Worm (Caenorhabditis elegans): ENCODE data around the gene rde-11.
A peak's percentile ranks its signal among the peaks of the same experiment; 100 is the strongest.

rde-11 gene

DNA sequence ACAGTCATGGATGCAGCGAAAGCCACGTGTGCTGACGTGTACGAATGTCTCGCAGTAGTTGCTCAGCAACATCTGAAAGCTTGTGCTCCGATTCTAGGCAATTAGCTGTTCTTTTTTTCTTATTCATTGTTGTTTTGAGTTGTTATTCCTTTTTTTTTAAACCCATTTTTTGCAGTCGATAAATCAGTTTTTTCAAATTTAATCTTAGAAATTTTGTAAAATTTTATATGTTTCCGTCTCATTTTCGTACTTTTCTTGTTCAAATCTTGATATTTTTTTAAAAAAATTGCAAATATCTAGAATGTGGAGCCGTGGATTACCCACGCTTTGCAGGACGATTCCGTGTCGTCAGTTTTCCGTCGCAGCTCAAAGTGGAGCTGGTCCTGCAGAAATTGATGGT is 4.6 kb upstream of the rde-11 start, which contains the start of gene fask-1:
Gene fask-1, plus strand, starts transcription at position 301 of the 400 bp plus-strand sequence.
- TF ChIP-seq nhr-11 (tag; optimal IDR thresholded peaks at IDR 0.05) (no peak), mdl-1 (tag; optimal IDR thresholded peaks at IDR 0.05) (no peak), nhr-12 (tag; optimal IDR thresholded peaks at IDR 0.05) (no peak), ceh-82 (tag; optimal IDR thresholded peaks at IDR 0.05) (no peak), elt-1 (tag; optimal IDR thresholded peaks at IDR 0.05) (no peak), fos-1 (tag; optimal IDR thresholded peaks at IDR 0.05) (no peak), Y55F3AM.14 (GFP tag; optimal IDR thresholded peaks at IDR 0.05) (no peak), nhr-77 (tag; optimal IDR thresholded peaks at IDR 0.05) (no peak), ceh-16 (tag; optimal IDR thresholded peaks at IDR 0.05) (no peak), peb-1 (tag; optimal IDR thresholded peaks at IDR 0.05) (no peak), nhr-21 (tag; optimal IDR thresholded peaks at IDR 0.05) (no peak), sma-3 (GFP tag; optimal IDR thresholded peaks at IDR 0.05) (no peak), ama-1 (optimal IDR thresholded peaks at IDR 0.05) (no peak), C34F6.9 (tag; optimal IDR thresholded peaks at IDR 0.05) (no peak)

DNA sequence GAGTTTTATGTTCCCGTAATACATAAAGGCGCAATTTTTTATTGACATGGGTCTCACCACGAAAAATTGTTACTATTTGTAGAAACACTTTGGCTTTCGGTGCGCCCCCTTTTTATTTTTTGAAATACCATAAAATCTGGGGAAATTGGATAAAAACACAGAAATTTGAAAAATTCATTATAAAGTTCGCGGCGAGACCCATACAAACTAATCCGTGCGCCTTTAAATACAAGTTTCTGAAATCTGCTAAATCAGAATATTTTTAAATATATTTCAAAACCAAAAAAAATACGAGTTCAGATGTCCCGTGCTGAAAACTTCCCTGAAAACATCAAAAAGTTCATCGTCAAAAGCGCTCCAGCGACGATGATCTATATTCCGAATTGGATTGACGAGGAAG is 2.4 kb downstream of the rde-11 start, which contains the start of gene B0564.2:
Gene B0564.2, plus strand, starts transcription at position 301 of the 400 bp plus-strand sequence.
- TF ChIP-seq unc-62 (GFP tag; optimal IDR thresholded peaks at IDR 0.05) (no peak), skn-1 (tag; optimal IDR thresholded peaks at IDR 0.05) (no peak), sma-9 (GFP tag; optimal IDR thresholded peaks at IDR 0.05) (no peak), sma-9 (tag; optimal IDR thresholded peaks at IDR 0.05) (no peak), aly-2 (tag; optimal IDR thresholded peaks at IDR 0.05) (no peak), egl-27 (tag; optimal IDR thresholded peaks at IDR 0.05) (no peak), nhr-77 (tag; optimal IDR thresholded peaks at IDR 0.05) (no peak), lin-11 (tag; optimal IDR thresholded peaks at IDR 0.05) (no peak), nhr-11 (tag; optimal IDR thresholded peaks at IDR 0.05) (no peak), nhr-25 (tag; optimal IDR thresholded peaks at IDR 0.05) (no peak), unc-55 (GFP tag; optimal IDR thresholded peaks at IDR 0.05) (no peak), ZK546.5 (tag; optimal IDR thresholded peaks at IDR 0.05) (no peak)

DNA sequence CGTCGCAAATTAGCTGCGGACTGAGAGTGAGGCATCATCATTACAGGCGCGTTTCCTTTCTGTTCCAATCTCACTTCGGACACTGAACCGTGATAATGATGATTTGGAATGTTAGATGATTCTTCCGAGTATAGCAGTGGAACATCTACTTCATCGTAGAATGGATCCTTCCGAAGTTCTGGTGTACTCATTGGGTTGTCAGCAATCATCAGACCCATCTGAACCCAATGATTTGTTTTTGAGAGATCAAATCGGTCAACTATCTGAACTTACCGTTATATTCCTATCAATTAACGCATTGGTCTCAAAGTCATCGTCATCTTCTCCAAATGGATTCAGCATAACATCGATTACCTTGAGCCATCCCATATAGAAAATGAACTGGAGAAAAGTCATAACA is 3.4 kb downstream of the rde-11 start:
- TF ChIP-seq nhr-77 (tag; optimal IDR thresholded peaks at IDR 0.05), result no peak
- TF ChIP-seq unc-62 (GFP tag; optimal IDR thresholded peaks at IDR 0.05), result no peak
- no peak for TF ChIP-seq ztf-4 (tag; optimal IDR thresholded peaks at IDR 0.05)
- no peak for TF ChIP-seq ama-1 (optimal IDR thresholded peaks at IDR 0.05)
- TF ChIP-seq nhr-23 (tag; optimal IDR thresholded peaks at IDR 0.05), result no peak
- no peak for TF ChIP-seq nhr-237 (tag; optimal IDR thresholded peaks at IDR 0.05)
- no peak for TF ChIP-seq F13H6.1 (tag; optimal IDR thresholded peaks at IDR 0.05)
- no peak for TF ChIP-seq crh-2 (tag; optimal IDR thresholded peaks at IDR 0.05)
- no peak for TF ChIP-seq nhr-10 (tag; optimal IDR thresholded peaks at IDR 0.05)
- no peak for TF ChIP-seq lin-39 (tag; optimal IDR thresholded peaks at IDR 0.05)
- no peak for TF ChIP-seq nhr-11 (tag; optimal IDR thresholded peaks at IDR 0.05)
- TF ChIP-seq lin-11 (tag; optimal IDR thresholded peaks at IDR 0.05), result no peak
- no peak for TF ChIP-seq nhr-12 (tag; optimal IDR thresholded peaks at IDR 0.05)
- TF ChIP-seq aly-2 (tag; optimal IDR thresholded peaks at IDR 0.05), result no peak
- no peak for TF ChIP-seq egl-27 (tag; optimal IDR thresholded peaks at IDR 0.05)
- TF ChIP-seq ceh-16 (tag; optimal IDR thresholded peaks at IDR 0.05), result no peak
- TF ChIP-seq lsy-2 (tag; optimal IDR thresholded peaks at IDR 0.05), result no peak
- no peak for TF ChIP-seq nhr-25 (tag; optimal IDR thresholded peaks at IDR 0.05)

DNA sequence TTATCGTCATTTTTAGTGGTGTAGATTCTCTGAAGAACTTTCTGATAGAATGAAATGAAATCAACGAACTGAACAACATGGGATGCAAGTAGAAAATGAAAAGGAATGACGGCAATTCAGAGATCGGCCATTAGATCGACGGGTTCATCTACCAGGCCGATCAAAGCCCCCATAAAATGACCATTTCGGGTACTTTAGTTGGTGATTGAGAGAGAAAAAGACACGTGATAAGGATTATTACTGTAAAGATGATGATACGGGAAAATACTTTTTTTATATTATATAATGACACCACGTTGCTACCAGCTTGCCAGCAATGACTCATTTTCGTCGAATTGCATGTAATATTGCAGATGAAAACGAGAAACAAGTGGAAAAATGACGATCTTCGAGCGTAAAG is 4.8 kb downstream of the rde-11 start, which contains the start of gene best-1:
Gene best-1, minus strand, starts transcription at position 29 of the 400 bp plus-strand sequence.
- no peak for TF ChIP-seq sem-4 (tag; optimal IDR thresholded peaks at IDR 0.05)
- peak; percentile 74 for TF ChIP-seq nhr-21 (tag; optimal IDR thresholded peaks at IDR 0.05)
- TF ChIP-seq R02D3.7 (tag; optimal IDR thresholded peaks at IDR 0.05), result no peak
- no peak for TF ChIP-seq unc-55 (GFP tag; optimal IDR thresholded peaks at IDR 0.05)
- TF ChIP-seq crh-2 (tag; optimal IDR thresholded peaks at IDR 0.05), result peak; percentile 26
- TF ChIP-seq blmp-1 (tag; optimal IDR thresholded peaks at IDR 0.05; ENCODE audit: insufficient read depth), result peak; percentile 26
- no peak for TF ChIP-seq dmd-4 (tag; optimal IDR thresholded peaks at IDR 0.05)
- no peak for TF ChIP-seq ceh-82 (tag; optimal IDR thresholded peaks at IDR 0.05)
- TF ChIP-seq nhr-129 (tag; optimal IDR thresholded peaks at IDR 0.05), result peak; percentile 5
- TF ChIP-seq gmeb-1 (tag; optimal IDR thresholded peaks at IDR 0.05), result no peak
- TF ChIP-seq nhr-10 (tag; optimal IDR thresholded peaks at IDR 0.05), result no peak
- no peak for TF ChIP-seq snpc-4 (tag; optimal IDR thresholded peaks at IDR 0.05)
- no peak for TF ChIP-seq fos-1 (tag; optimal IDR thresholded peaks at IDR 0.05)
- no peak for TF ChIP-seq unc-39 (tag; optimal IDR thresholded peaks at IDR 0.05)
- TF ChIP-seq sma-9 (GFP tag; optimal IDR thresholded peaks at IDR 0.05), result peak; percentile 82
- no peak for TF ChIP-seq sma-9 (tag; optimal IDR thresholded peaks at IDR 0.05)
- peak; percentile 56 for TF ChIP-seq sma-3 (GFP tag; optimal IDR thresholded peaks at IDR 0.05)
- no peak for TF ChIP-seq mdl-1 (tag; optimal IDR thresholded peaks at IDR 0.05)
- no peak for TF ChIP-seq ZK546.5 (tag; optimal IDR thresholded peaks at IDR 0.05)
